Worm (Caenorhabditis elegans) whole organism, late embryonic: ENCODE results near the gene Y17G9B.8.

Source experiments
- C08G9.2 ChIP-seq: sonication (generic microtip); optimal IDR thresholded peaks from 2 replicates; lab custom pipeline; 2016; ENCODE audit warnings: mild to moderate bottlenecking, missing genetic modification characterization, moderate library complexity, missing compliant biosample characterization
- F13H6.1 ChIP-seq: sonication (generic microtip); optimal IDR thresholded peaks from 2 replicates; lab custom pipeline; 2016; ENCODE audit warnings: missing genetic modification characterization, missing compliant biosample characterization
- Y22D7AL.16 ChIP-seq: sonication (generic microtip); optimal IDR thresholded peaks from 2 replicates; lab custom pipeline; 2016; ENCODE audit warnings: missing genetic modification characterization, missing compliant biosample characterization
- ahr-1 ChIP-seq: sonication (generic microtip); optimal IDR thresholded peaks from 2 replicates; lab custom pipeline; 2016; ENCODE audit warnings: missing genetic modification characterization, missing compliant biosample characterization
- ama-1 ChIP-seq: fragments of 150-350 bp; optimal IDR thresholded peaks from 2 replicates; lab custom pipeline; 2014
- ceh-14 ChIP-seq: sonication (generic microtip); optimal IDR thresholded peaks from 2 replicates; lab custom pipeline; 2016; ENCODE audit warnings: missing genotype, missing genetic modification characterization, missing compliant biosample characterization
- ceh-18 ChIP-seq: sonication (generic microtip); optimal IDR thresholded peaks from 2 replicates; lab custom pipeline; 2016; ENCODE audit warnings: missing genetic modification characterization, missing compliant biosample characterization
- ceh-22 ChIP-seq: sonication (generic microtip); optimal IDR thresholded peaks from 2 replicates; lab custom pipeline; 2017; ENCODE audit warnings: missing biosample characterization, missing genetic modification characterization
- ceh-31 ChIP-seq: sonication (generic microtip); optimal IDR thresholded peaks from 2 replicates; lab custom pipeline; 2016; ENCODE audit warnings: missing genetic modification characterization, missing compliant biosample characterization
- ceh-34 ChIP-seq: sonication (generic microtip); optimal IDR thresholded peaks from 2 replicates; lab custom pipeline; 2016; ENCODE audit warnings: mild to moderate bottlenecking, missing genetic modification characterization, missing compliant biosample characterization
- che-1 ChIP-seq: sonication (generic microtip); optimal IDR thresholded peaks from 2 replicates; lab custom pipeline; 2016; ENCODE audit warnings: mild to moderate bottlenecking, missing genetic modification characterization, missing compliant biosample characterization
- dmd-4 ChIP-seq: sonication (generic microtip); optimal IDR thresholded peaks from 2 replicates; lab custom pipeline; 2016; ENCODE audit warnings: borderline replicate concordance, missing genetic modification characterization, missing compliant biosample characterization
- eyg-1 ChIP-seq: sonication (generic microtip); optimal IDR thresholded peaks from 2 replicates; lab custom pipeline; 2016; ENCODE audit warnings: missing genotype, missing genetic modification characterization, missing compliant biosample characterization
- fax-1 ChIP-seq: sonication (generic microtip); optimal IDR thresholded peaks from 2 replicates; lab custom pipeline; 2016; ENCODE audit warnings: missing genotype, missing genetic modification characterization, missing compliant biosample characterization
- hlh-13 ChIP-seq: fragments of 200-800 bp; sonication (Bioruptor generic); optimal IDR thresholded peaks from 2 replicates; lab custom pipeline; 2018; ENCODE audit warnings: mild to moderate bottlenecking, missing genetic modification characterization, missing compliant biosample characterization
- hlh-15 ChIP-seq: sonication (generic microtip); optimal IDR thresholded peaks from 2 replicates; lab custom pipeline; 2016; ENCODE audit warnings: missing genetic modification characterization, missing compliant biosample characterization
- hlh-6 ChIP-seq: sonication (generic microtip); optimal IDR thresholded peaks from 2 replicates; lab custom pipeline; 2016; ENCODE audit warnings: missing genotype, missing genetic modification characterization, missing compliant biosample characterization
- lim-6 ChIP-seq: sonication (generic microtip); optimal IDR thresholded peaks from 2 replicates; lab custom pipeline; 2016; ENCODE audit warnings: missing genetic modification characterization, missing compliant biosample characterization
- madf-2 ChIP-seq: sonication (generic microtip); optimal IDR thresholded peaks from 2 replicates; lab custom pipeline; 2017; ENCODE audit warnings: missing genetic modification characterization, missing compliant biosample characterization
- mec-3 ChIP-seq: sonication (generic microtip); optimal IDR thresholded peaks from 2 replicates; lab custom pipeline; 2016; ENCODE audit warnings: borderline replicate concordance, missing genetic modification characterization, missing compliant biosample characterization
- nhr-232 ChIP-seq: sonication (generic microtip); optimal IDR thresholded peaks from 2 replicates; lab custom pipeline; 2016; ENCODE audit warnings: missing genetic modification characterization, missing compliant biosample characterization
- npax-4 ChIP-seq: sonication (generic microtip); optimal IDR thresholded peaks from 2 replicates; lab custom pipeline; 2016; ENCODE audit warnings: missing genetic modification characterization, missing compliant biosample characterization
- pag-3 ChIP-seq: sonication (generic microtip); optimal IDR thresholded peaks from 2 replicates; lab custom pipeline; 2016; ENCODE audit warnings: missing compliant biosample characterization, missing genetic modification characterization, borderline replicate concordance
- pat-9 ChIP-seq: fragments of 200-800 bp; sonication (Bioruptor generic); optimal IDR thresholded peaks from 2 replicates; lab custom pipeline; 2018; ENCODE audit warnings: mild to moderate bottlenecking, missing genetic modification characterization, moderate library complexity, missing compliant biosample characterization
- pha-4 ChIP-seq: fragments of 150-350 bp; optimal IDR thresholded peaks from 2 replicates; lab custom pipeline; 2018; ENCODE audit warnings: missing biosample characterization, missing genetic modification reagents, missing genetic modification characterization
- pqm-1 ChIP-seq: sonication (generic microtip); optimal IDR thresholded peaks from 2 replicates; lab custom pipeline; 2016; ENCODE audit warnings: missing genetic modification characterization, missing compliant biosample characterization
- pros-1 ChIP-seq: fragments of 150-350 bp; optimal IDR thresholded peaks from 2 replicates; lab custom pipeline; 2014; ENCODE audit warnings: missing biosample characterization, missing genetic modification reagents, missing genetic modification characterization
- rnt-1 ChIP-seq: sonication (generic microtip); optimal IDR thresholded peaks from 2 replicates; lab custom pipeline; 2016; ENCODE audit warnings: missing genetic modification characterization, missing compliant biosample characterization
- sox-2 ChIP-seq: fragments of 200-800 bp; sonication (Bioruptor generic); IDR thresholded peaks from 2 replicates; pipeline ENCODE4 v1.3.6; 2022; ENCODE audit warnings: missing genetic modification reagents, missing genetic modification characterization, missing compliant biosample characterization
- tbx-2 ChIP-seq: sonication (generic microtip); optimal IDR thresholded peaks from 2 replicates; lab custom pipeline; 2016; ENCODE audit warnings: missing genetic modification characterization, missing compliant biosample characterization
- tbx-7 ChIP-seq: sonication (generic microtip); optimal IDR thresholded peaks from 2 replicates; lab custom pipeline; 2016; ENCODE audit warnings: missing genotype, missing genetic modification characterization, missing compliant biosample characterization
- ttx-3 ChIP-seq: sonication (generic microtip); optimal IDR thresholded peaks from 2 replicates; lab custom pipeline; 2016; ENCODE audit warnings: missing genetic modification reagents, missing genetic modification characterization, missing compliant biosample characterization
- unc-3 ChIP-seq, 2 experiments: fragments of 200-800 bp in 1 of 2; sonication (Bioruptor generic) in 1 of 2; sonication (generic microtip) in 1 of 2; conservative IDR thresholded peaks in 1 of 2; optimal IDR thresholded peaks in 1 of 2; 2 replicates each; pipeline versions ENCODE4 v1.3.6 to Lab custom; 2016 to 2022; ENCODE audit warnings: missing compliant biosample characterization in 2 of 2, missing genetic modification characterization in 2 of 2, missing genetic modification reagents in 1 of 2
- unc-42 ChIP-seq: sonication (generic microtip); optimal IDR thresholded peaks from 2 replicates; lab custom pipeline; 2016; ENCODE audit warnings: missing genotype, missing genetic modification characterization, missing compliant biosample characterization
- zip-5 ChIP-seq: sonication (generic microtip); optimal IDR thresholded peaks from 2 replicates; lab custom pipeline; 2016; ENCODE audit warnings: missing genetic modification characterization, missing compliant biosample characterization
- ztf-16 ChIP-seq: sonication (generic microtip); optimal IDR thresholded peaks from 2 replicates; lab custom pipeline; 2017; ENCODE audit warnings: missing genetic modification characterization, missing compliant biosample characterization

Y17G9B.8 gene

ce11 chrIV:4749728-4750278 lies 8.8 kb downstream of the Y17G9B.8 start, which contains the start of the genes rpl-20 and Y17G9B.5 (continued):
- peak; percentile 97 for TF ChIP-seq ceh-18
- peak; percentile 35 for TF ChIP-seq pag-3 (tag; lab: Kevin White, UChicago)
- peak; percentile 81 for TF ChIP-seq pqm-1
- peak; percentile 80 for TF ChIP-seq ttx-3 (tag; lab: Kevin White, UChicago)
- no peak for TF ChIP-seq dmd-4 (tag; lab: Kevin White, UChicago)
- peak; percentile 93 for TF ChIP-seq ceh-31 (tag; lab: Kevin White, UChicago)
- TF ChIP-seq npax-4 (tag; lab: Kevin White, UChicago) = no peak
- TF ChIP-seq ceh-34 (tag; lab: Kevin White, UChicago) = peak; percentile 98
- TF ChIP-seq hlh-13 (GFP tag; lab: Kevin White, UChicago) = peak; percentile 62
- peak; percentile 88 for TF ChIP-seq madf-2 (tag; lab: Kevin White, UChicago)
- peak; percentile 61 for TF ChIP-seq tbx-7 (tag; lab: Kevin White, UChicago)
- TF ChIP-seq nhr-232 = no peak
- TF ChIP-seq ceh-22 (tag; lab: Kevin White, UChicago) = peak; percentile 29
- TF ChIP-seq ahr-1 (tag; lab: Kevin White, UChicago) = peak; percentile 68
- TF ChIP-seq mec-3 (tag; lab: Kevin White, UChicago) = no peak
- peak; percentile 97 for TF ChIP-seq tbx-2 (tag; lab: Kevin White, UChicago)
- TF ChIP-seq ztf-16 = peak; percentile 96
- TF ChIP-seq pros-1 (tag; lab: Kevin White, UChicago) = peak; percentile 86
- TF ChIP-seq sox-2 (GFP tag; lab: Robert Waterston, UW) = peak; percentile 89
- peak; percentile 93 for TF ChIP-seq ceh-14 (tag; lab: Kevin White, UChicago)
- TF ChIP-seq C08G9.2 (tag; lab: Kevin White, UChicago) = peak; percentile 70
- TF ChIP-seq unc-3 (GFP tag; conservative IDR thresholded peaks at IDR 0.05; lab: Robert Waterston, UW) = peak; percentile 80
- peak; percentile 83 for TF ChIP-seq unc-3 (tag; optimal IDR thresholded peaks at IDR 0.05; lab: Kevin White, UChicago)
- TF ChIP-seq rnt-1 = peak; percentile 97
- peak; percentile 98 for TF ChIP-seq unc-42 (tag; lab: Kevin White, UChicago)
- TF ChIP-seq pat-9 (tag; lab: Kevin White, UChicago) = peak; percentile 82
- TF ChIP-seq che-1 (tag; lab: Kevin White, UChicago) = peak; percentile 49
- peak; percentile 19 for TF ChIP-seq fax-1 (tag; lab: Kevin White, UChicago)
- TF ChIP-seq zip-5 (tag; lab: Kevin White, UChicago) = peak; percentile 48
- no peak for TF ChIP-seq hlh-6
- TF ChIP-seq, all 69 proteins: peak for 59

- TF ChIP-seq ahr-1 (tag; lab: Kevin White, UChicago) = no peak
- no peak for TF ChIP-seq ceh-22 (tag; lab: Kevin White, UChicago)
- no peak for TF ChIP-seq pros-1 (tag; lab: Kevin White, UChicago)
- no peak for TF ChIP-seq tbx-2 (tag; lab: Kevin White, UChicago)
- TF ChIP-seq lim-6 (tag; lab: Kevin White, UChicago) = no peak
- TF ChIP-seq nhr-232 = no peak
- no peak for TF ChIP-seq ztf-16
- TF ChIP-seq ceh-31 (tag; lab: Kevin White, UChicago) = no peak
- no peak for TF ChIP-seq Y22D7AL.16 (tag; lab: Kevin White, UChicago)
- no peak for TF ChIP-seq che-1 (tag; lab: Kevin White, UChicago)
- no peak for TF ChIP-seq eyg-1 (tag; lab: Kevin White, UChicago)
- no peak for TF ChIP-seq hlh-15
- no peak for TF ChIP-seq ceh-14 (tag; lab: Kevin White, UChicago)
- TF ChIP-seq ceh-34 (tag; lab: Kevin White, UChicago) = no peak
- TF ChIP-seq pha-4 (tag; lab: Kevin White, UChicago) = no peak
- no peak for TF ChIP-seq unc-3 (GFP tag; conservative IDR thresholded peaks at IDR 0.05; lab: Robert Waterston, UW)
- TF ChIP-seq unc-3 (tag; optimal IDR thresholded peaks at IDR 0.05; lab: Kevin White, UChicago) = no peak
- TF ChIP-seq F13H6.1 (tag; lab: Kevin White, UChicago) = no peak
- no peak for TF ChIP-seq ama-1
Measured at ce11 chrIV:4749155-4749554, 9.5 kb downstream of the Y17G9B.8 start.
